Worm (Caenorhabditis elegans) whole organism, L2 larva: ENCODE results near the gene nhr-119.

ENCODE experiments used
- dmd-4 ChIP-seq: sonication (generic microtip); optimal IDR thresholded peaks from 2 replicates; lab custom pipeline; 2017; ENCODE audit warnings: missing biosample characterization, missing genetic modification characterization
- lin-11 ChIP-seq: fragments of 150-350 bp; sonication (generic microtip); optimal IDR thresholded peaks from 2 replicates; lab custom pipeline; 2014; ENCODE audit warnings: missing biosample characterization, missing genetic modification characterization, inconsistent platforms, mixed read lengths
- nhr-23 ChIP-seq: fragments of 150-350 bp; optimal IDR thresholded peaks from 2 replicates; lab custom pipeline; 2014; ENCODE audit warnings: missing biosample characterization, missing genetic modification reagents, missing genetic modification characterization
- snpc-4 ChIP-seq: fragments of 150-350 bp; optimal IDR thresholded peaks from 2 replicates; lab custom pipeline; 2014; ENCODE audit warnings: missing biosample characterization, missing genetic modification characterization
- unc-62 ChIP-seq: fragments of 150-350 bp; optimal IDR thresholded peaks from 2 replicates; lab custom pipeline; 2014; ENCODE audit warnings: missing biosample characterization, missing genetic modification reagents, missing genetic modification characterization

nhr-119 gene

DNA sequence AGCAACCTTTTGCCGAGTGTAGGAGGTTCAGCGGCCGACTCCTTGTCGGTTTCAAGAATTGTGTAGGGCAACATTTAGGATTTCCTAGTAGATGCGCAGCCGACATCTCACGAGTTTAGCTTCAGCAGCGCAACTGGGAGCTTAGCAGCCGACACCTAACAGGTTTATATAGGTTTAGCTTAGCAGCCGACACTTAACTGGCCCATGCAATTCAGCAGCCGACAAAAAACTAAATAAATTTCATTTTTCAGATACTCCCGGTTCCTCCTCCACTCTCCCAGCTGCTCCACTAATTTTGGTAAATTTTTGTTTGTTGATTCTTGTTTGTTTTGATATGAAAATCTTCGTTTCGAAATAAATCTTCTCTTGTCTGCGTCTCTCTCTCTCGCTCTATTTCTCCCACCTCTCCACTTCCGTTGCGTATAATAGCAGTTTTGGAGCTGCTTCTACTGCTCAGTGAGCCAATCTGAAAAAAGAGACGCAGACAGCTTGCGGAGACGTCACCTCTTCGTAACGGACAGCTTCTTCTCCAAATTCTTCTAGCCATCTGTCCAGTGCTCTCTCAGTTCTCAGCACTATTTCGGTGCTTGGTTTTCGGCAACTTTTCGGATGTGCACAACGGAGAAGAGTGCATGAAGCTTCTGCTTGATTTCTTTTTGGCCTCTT is 52.3 kb downstream of the nhr-119 start (continued):
- TF ChIP-seq dmd-4 (tag; lab: Kevin White, UChicago) (no peak), unc-62 (no peak), lin-11 (tag; lab: Kevin White, UChicago) (peak; percentile 45), snpc-4 (tag; lab: Kevin White, UChicago) (peak; percentile 65), nhr-23 (tag; lab: Kevin White, UChicago) (no peak)
- TF ChIP-seq, all 48 proteins: peak for 14
